Comparison of ENCODE assay signal across 1 fruit fly cellular context in the genomic region with DNA sequence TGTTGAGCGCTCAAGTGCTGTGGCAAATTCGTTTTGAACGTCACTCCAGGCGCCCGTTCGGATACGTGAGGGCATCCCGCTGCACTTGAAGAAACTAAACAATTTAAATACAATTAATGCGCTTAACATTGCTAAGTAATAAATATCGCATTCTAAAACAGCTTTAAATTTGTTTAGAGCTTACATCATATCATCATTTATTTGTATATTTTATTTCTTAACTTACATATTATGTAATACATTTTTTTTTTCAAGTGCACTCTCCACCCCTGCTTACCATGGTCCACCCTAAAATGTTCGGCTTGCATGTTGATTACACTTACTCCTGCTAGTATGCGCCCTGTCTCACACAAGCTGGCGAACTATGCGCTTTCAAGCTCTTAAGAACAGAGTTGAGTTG.
A peak's percentile ranks its signal among the peaks of the same experiment; 100 is the strongest.
TF ChIP-seq lines count a peak whose summit lies in the region.

No protein-coding gene starts in this region.

TF ChIP-seq in whole organism, embryonic, 481 proteins besides CTCF, POLR2A, EP300 and RAD21 (continued from another document):
- TF ChIP-seq aop (GFP tag; IDR thresholded peaks at IDR 0.05; lab: Robert Waterston, UW) (no peak), yki (optimal IDR thresholded peaks at IDR 0.05; lab: Kevin White, UChicago) (no peak), B-H1 (GFP tag; IDR thresholded peaks at IDR 0.05; lab: Robert Waterston, UW) (peak; percentile 55; the same call in 2 of the 3 replicates), unc-4 (GFP tag; IDR thresholded peaks at IDR 0.05; lab: Robert Waterston, UW; ENCODE audit: partially characterized antibody) (no peak), CG32767 (GFP tag; IDR thresholded peaks at IDR 0.05; lab: Robert Waterston, UW) (peak; percentile 56; the same call in 1 of the 2 replicates), CG13894 (tag; optimal IDR thresholded peaks at IDR 0.05; lab: Kevin White, UChicago) (no peak), CG12071 (GFP tag; optimal IDR thresholded peaks at IDR 0.05; lab: Kevin White, UChicago) (no peak), Ada2b (GFP tag; IDR thresholded peaks at IDR 0.05; lab: Robert Waterston, UW) (peak; percentile 11; the same call in 1 of the 2 replicates), CG5245 (GFP tag; optimal IDR thresholded peaks at IDR 0.05; lab: Kevin White, UChicago) (peak; percentile 77), CG13775 (GFP tag; optimal IDR thresholded peaks at IDR 0.05; lab: Kevin White, UChicago) (peak; percentile 78), ind (GFP tag; optimal IDR thresholded peaks at IDR 0.05; lab: Kevin White, UChicago) (peak; percentile 58), CG13624 (GFP tag; optimal IDR thresholded peaks at IDR 0.05; lab: Kevin White, UChicago) (no peak), vvl (GFP tag; IDR thresholded peaks at IDR 0.05; lab: Robert Waterston, UW) (peak; percentile 90), CG11085 (GFP tag; IDR thresholded peaks at IDR 0.05; lab: Robert Waterston, UW) (no peak), zfh2 (GFP tag; optimal IDR thresholded peaks at IDR 0.05; lab: Kevin White, UChicago) (no peak), CG11695 (GFP tag; IDR thresholded peaks at IDR 0.05; lab: Robert Waterston, UW) (peak; percentile 79), sens-2 (GFP tag; IDR thresholded peaks at IDR 0.05; lab: Robert Waterston, UW) (peak; percentile 83), chif (GFP tag; optimal IDR thresholded peaks at IDR 0.05; lab: Kevin White, UChicago) (peak; percentile 55 to 68), cad (GFP tag; optimal IDR thresholded peaks at IDR 0.05; lab: Kevin White, UChicago) (no peak), CG16815 (GFP tag; optimal IDR thresholded peaks at IDR 0.05; lab: Kevin White, UChicago) (peak; percentile 81), CG12769 (tag; optimal IDR thresholded peaks at IDR 0.05; lab: Kevin White, UChicago) (no peak), Doc2 (GFP tag; IDR thresholded peaks at IDR 0.05; lab: Robert Waterston, UW) (no peak), Ets97D (GFP tag; optimal IDR thresholded peaks at IDR 0.05; lab: Kevin White, UChicago) (no peak), exex (tag; optimal IDR thresholded peaks at IDR 0.05; lab: Kevin White, UChicago) (no peak), Oaz (GFP tag; IDR thresholded peaks at IDR 0.05; lab: Robert Waterston, UW) (no peak)
